Worm (Caenorhabditis elegans): ENCODE results near the gene dod-22.
A peak's percentile ranks its signal among the peaks of the same experiment; 100 is the strongest.

ce11 chrIV:12989355-12989754 lies 24.2 kb downstream of the dod-22 start, which contains the start of gene K10D11.6:
- TF ChIP-seq elt-1 (tag; optimal IDR thresholded peaks at IDR 0.05) (no peak), fos-1 (tag; optimal IDR thresholded peaks at IDR 0.05) (peak; percentile 7), egl-27 (tag; optimal IDR thresholded peaks at IDR 0.05) (no peak), elt-3 (tag; optimal IDR thresholded peaks at IDR 0.05) (no peak), ama-1 (optimal IDR thresholded peaks at IDR 0.05) (no peak), nhr-237 (tag; optimal IDR thresholded peaks at IDR 0.05) (no peak), nhr-10 (tag; optimal IDR thresholded peaks at IDR 0.05) (no peak), ceh-82 (tag; optimal IDR thresholded peaks at IDR 0.05) (no peak)
